Fruit fly (Drosophila melanogaster): Measurements from ENCODE around the gene BORCS5.
A peak's percentile ranks its signal among the peaks of the same experiment; 100 is the strongest.

Gene BORCS5

dm6 chrX:11821946-11822345 is 50.6 kb downstream of the BORCS5 start:
- TF ChIP-seq Gug (GFP tag; IDR thresholded peaks at IDR 0.05) (no peak), CG16779 (tag; optimal IDR thresholded peaks at IDR 0.05) (no peak), Eip75B (GFP tag; optimal IDR thresholded peaks at IDR 0.05) (no peak), vri (GFP tag; optimal IDR thresholded peaks at IDR 0.05) (peak; percentile 20), CG8119 (GFP tag; IDR thresholded peaks at IDR 0.05) (peak; percentile 54; the same call in 2 of the 3 replicates), Eip78C (GFP tag) (peak; percentile 54), CG3919 (GFP tag; optimal IDR thresholded peaks at IDR 0.05) (peak; percentile 14), CG34406 (GFP tag; optimal IDR thresholded peaks at IDR 0.05) (peak; percentile 20), fd85E (GFP tag; optimal IDR thresholded peaks at IDR 0.05) (no peak), esn (GFP tag; optimal IDR thresholded peaks at IDR 0.05) (peak; percentile 23), Sox102F (GFP tag; optimal IDR thresholded peaks at IDR 0.05) (no peak), eg (GFP tag; IDR thresholded peaks at IDR 0.05) (peak; percentile 59; the same call in 1 of the 3 replicates), CG6276 (GFP tag; optimal IDR thresholded peaks at IDR 0.05) (peak; percentile 36), ss (GFP tag; optimal IDR thresholded peaks at IDR 0.05) (peak in 1 of 2 experiments; percentile 8), lz (GFP tag; optimal IDR thresholded peaks at IDR 0.05) (peak; percentile 44), topi (GFP tag; optimal IDR thresholded peaks at IDR 0.05) (peak; percentile 12), achi (GFP tag; optimal IDR thresholded peaks at IDR 0.05) (peak; percentile 21), CG6163 (GFP tag; IDR thresholded peaks at IDR 0.05) (peak; percentile 49; the same call in 1 of the 3 replicates), Hr4 (GFP tag; optimal IDR thresholded peaks at IDR 0.05) (peak; percentile 39), dsx (GFP tag; optimal IDR thresholded peaks at IDR 0.05; ENCODE audit: poor library complexity, severe bottlenecking) (no peak), CG32006 (GFP tag; optimal IDR thresholded peaks at IDR 0.05) (peak; percentile 24), CG10669 (GFP tag; optimal IDR thresholded peaks at IDR 0.05) (peak; percentile 4), OdsH (GFP tag; optimal IDR thresholded peaks at IDR 0.05) (peak; percentile 11), svp (GFP tag) (peak; percentile 60)
